Worm (Caenorhabditis elegans): ENCODE data around the gene F52G3.1.

ce11 chrX:16988367-16988766, 24.7 kb downstream of the F52G3.1 start:
- TF ChIP-seq pbrm-1 (GFP tag; IDR thresholded peaks at IDR 0.05) = no peak
- no peak for TF ChIP-seq mcd-1 (GFP tag; IDR thresholded peaks at IDR 0.05)
- TF ChIP-seq unc-62 (GFP tag; optimal IDR thresholded peaks at IDR 0.05) = no peak
- TF ChIP-seq nfya-2 (GFP tag; IDR thresholded peaks at IDR 0.05) = no peak
- TF ChIP-seq nhr-120 (GFP tag; IDR thresholded peaks at IDR 0.05) = no peak

Data from whole organism, young adult.